Fruit fly (Drosophila melanogaster): ENCODE results near the gene Phs.

DNA sequence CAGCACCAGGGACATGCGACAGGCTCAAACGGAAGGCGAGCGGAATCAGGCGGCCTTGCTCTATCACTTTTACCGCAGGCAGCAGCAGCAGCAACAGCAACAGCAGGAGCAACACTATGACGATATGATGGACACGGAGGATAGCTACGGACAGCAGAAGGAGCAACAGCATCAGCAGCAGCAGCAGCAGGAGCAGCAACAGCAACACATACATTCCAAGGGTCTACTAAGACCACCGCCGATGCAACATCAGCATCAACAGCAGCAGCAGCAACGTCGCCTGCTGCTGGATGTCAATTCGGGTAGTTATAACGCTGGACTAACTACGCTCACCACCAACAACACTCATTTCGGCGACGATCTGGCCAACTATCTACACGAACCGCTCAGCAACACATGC lies 14.7 kb upstream of the Phs start:
- no peak for TF ChIP-seq Pif1A (GFP tag; optimal IDR thresholded peaks at IDR 0.05)
- TF ChIP-seq fd96Ca (GFP tag; IDR thresholded peaks at IDR 0.05) = no peak
- TF ChIP-seq CG34367 (tag; optimal IDR thresholded peaks at IDR 0.05) = no peak

Data from whole organism, pupa.